Worm (Caenorhabditis elegans) whole organism, L4/young adult: Measurements from ENCODE around the gene set-24.

Source experiments
- W03F9.2 ChIP-seq: fragments of 150-350 bp; optimal IDR thresholded peaks from 2 replicates; lab custom pipeline; 2014; ENCODE audit warnings: missing biosample characterization, missing genetic modification characterization
- him-1 ChIP-seq: sonication (generic microtip); optimal IDR thresholded peaks from 2 replicates; lab custom pipeline; 2016; ENCODE audit warnings: missing genotype, missing genetic modification reagents, missing genetic modification characterization, missing compliant biosample characterization

DNA sequence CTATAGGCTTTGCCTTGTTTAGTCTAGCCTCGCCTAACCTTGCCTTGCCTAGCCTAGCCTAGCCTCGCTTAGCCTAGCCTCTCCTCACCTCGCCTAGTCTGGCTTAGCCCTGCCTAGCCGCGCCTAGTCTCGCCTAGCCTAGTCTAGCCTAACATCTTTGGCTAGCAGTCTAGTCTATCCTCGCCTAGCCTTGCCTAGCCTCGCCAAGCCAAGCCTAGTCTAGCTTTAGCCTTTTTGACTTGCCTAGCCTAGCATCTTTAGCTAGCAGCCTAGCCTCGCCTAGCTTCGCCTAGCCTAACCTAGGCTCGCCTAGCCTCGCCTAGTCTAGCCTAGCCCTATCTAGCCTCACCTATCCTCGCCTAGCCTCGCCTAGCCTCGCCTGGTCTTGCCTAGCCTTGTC, 19.8 kb downstream of the set-24 start:
- TF ChIP-seq W03F9.2 (tag; lab: Kevin White, UChicago) (no peak), him-1 (no peak)
